Worm (Caenorhabditis elegans): Measurements from ENCODE around the gene vps-22.

The vps-22 gene

ce11 chrIII:4917077-4917476, 45.2 kb downstream of the vps-22 start, which contains the start of gene rars-1:
Gene rars-1 (minus strand): TSS chrIII:4917177.
- TF ChIP-seq nhr-2 (tag; optimal IDR thresholded peaks at IDR 0.05) = no peak
- no peak for TF ChIP-seq cnd-1 (tag; optimal IDR thresholded peaks at IDR 0.05)

- no peak for TF ChIP-seq zip-8 (tag; optimal IDR thresholded peaks at IDR 0.05)
- no peak for TF ChIP-seq ceh-43 (GFP tag; optimal IDR thresholded peaks at IDR 0.05)
- no peak for TF ChIP-seq unc-62 (GFP tag; optimal IDR thresholded peaks at IDR 0.05)
- TF ChIP-seq ces-1 (GFP tag; optimal IDR thresholded peaks at IDR 0.05) = no peak
- TF ChIP-seq nhr-76 (tag; optimal IDR thresholded peaks at IDR 0.05) = no peak
- no peak for TF ChIP-seq nhr-2 (tag; optimal IDR thresholded peaks at IDR 0.05)
- TF ChIP-seq lin-13 (tag; optimal IDR thresholded peaks at IDR 0.05) = no peak
- no peak for TF ChIP-seq drap-1 (GFP tag; optimal IDR thresholded peaks at IDR 0.05)
- no peak for TF ChIP-seq flh-1 (GFP tag; optimal IDR thresholded peaks at IDR 0.05)
- TF ChIP-seq blmp-1 (tag; optimal IDR thresholded peaks at IDR 0.05) = no peak
- no peak for TF ChIP-seq unc-39 (tag; optimal IDR thresholded peaks at IDR 0.05)
- TF ChIP-seq lsy-2 (tag; optimal IDR thresholded peaks at IDR 0.05) = no peak
- TF ChIP-seq unc-120 (tag; optimal IDR thresholded peaks at IDR 0.05; ENCODE audit: poor library complexity, severe bottlenecking) = no peak
- TF ChIP-seq bed-3 (GFP tag; optimal IDR thresholded peaks at IDR 0.05) = no peak
Observed at ce11 chrIII:4913736-4914135, 48.6 kb downstream of the vps-22 start.

- no peak for TF ChIP-seq mls-2 (tag; optimal IDR thresholded peaks at IDR 0.05)
- TF ChIP-seq ces-1 (GFP tag; optimal IDR thresholded peaks at IDR 0.05) = peak; percentile 37
- peak; percentile 17 for TF ChIP-seq sptf-1 (tag; optimal IDR thresholded peaks at IDR 0.05)
Observed at ce11 chrIII:4912317-4912716, 50.0 kb downstream of the vps-22 start, which contains the start of the genes F26F4.9 and cee-1. Gene F26F4.9 (minus strand): TSS chrIII:4912521. Gene cee-1 (plus strand): TSS chrIII:4912699.

ce11 chrIII:4910956-4911355, 51.3 kb downstream of the vps-22 start, which contains the start of gene F26F4.2:
Gene F26F4.2 (plus strand): TSS chrIII:4911256.
- TF ChIP-seq unc-39 (tag; optimal IDR thresholded peaks at IDR 0.05) (no peak), ceh-43 (GFP tag; optimal IDR thresholded peaks at IDR 0.05) (no peak), nhr-28 (tag; optimal IDR thresholded peaks at IDR 0.05) (no peak)

All from whole organism, mixed stage, embryonic.